Fruit fly (Drosophila melanogaster): ENCODE measurements around the gene CG43245.

DNA sequence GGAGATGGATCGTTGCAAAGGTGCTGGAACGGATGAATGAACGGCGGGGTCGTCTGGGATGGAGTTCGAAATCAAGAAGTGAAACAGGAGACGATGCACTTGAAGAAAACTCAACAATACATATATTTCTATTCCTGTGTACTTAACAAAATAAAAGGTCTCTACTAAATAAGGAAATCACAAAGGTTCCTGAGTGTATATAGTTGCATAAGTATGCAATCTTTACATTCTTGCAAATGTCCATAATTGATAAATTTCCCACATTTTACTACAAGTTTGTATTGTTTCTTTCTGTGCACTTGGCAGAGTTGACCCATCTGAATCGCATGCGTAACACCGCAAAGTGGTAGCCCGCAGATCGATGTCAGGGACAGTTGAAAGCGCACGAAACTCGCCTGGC lies 28.3 kb downstream of the CG43245 start:
- TF ChIP-seq CG32121 (GFP tag; IDR thresholded peaks at IDR 0.05) (peak; percentile 32; the same call in 1 of the 2 replicates), EcR (GFP tag; optimal IDR thresholded peaks at IDR 0.05) (no peak), rn (GFP tag; IDR thresholded peaks at IDR 0.05) (no peak), Ets98B (GFP tag; IDR thresholded peaks at IDR 0.05) (no peak), CG8301 (tag; optimal IDR thresholded peaks at IDR 0.05) (no peak), D1 (tag; optimal IDR thresholded peaks at IDR 0.05) (no peak), fd96Ca (GFP tag; IDR thresholded peaks at IDR 0.05) (no peak), gl (tag; optimal IDR thresholded peaks at IDR 0.05) (no peak)
